Comparison of ENCODE assay signal across 5 fruit fly cellular contexts in the genomic region with DNA sequence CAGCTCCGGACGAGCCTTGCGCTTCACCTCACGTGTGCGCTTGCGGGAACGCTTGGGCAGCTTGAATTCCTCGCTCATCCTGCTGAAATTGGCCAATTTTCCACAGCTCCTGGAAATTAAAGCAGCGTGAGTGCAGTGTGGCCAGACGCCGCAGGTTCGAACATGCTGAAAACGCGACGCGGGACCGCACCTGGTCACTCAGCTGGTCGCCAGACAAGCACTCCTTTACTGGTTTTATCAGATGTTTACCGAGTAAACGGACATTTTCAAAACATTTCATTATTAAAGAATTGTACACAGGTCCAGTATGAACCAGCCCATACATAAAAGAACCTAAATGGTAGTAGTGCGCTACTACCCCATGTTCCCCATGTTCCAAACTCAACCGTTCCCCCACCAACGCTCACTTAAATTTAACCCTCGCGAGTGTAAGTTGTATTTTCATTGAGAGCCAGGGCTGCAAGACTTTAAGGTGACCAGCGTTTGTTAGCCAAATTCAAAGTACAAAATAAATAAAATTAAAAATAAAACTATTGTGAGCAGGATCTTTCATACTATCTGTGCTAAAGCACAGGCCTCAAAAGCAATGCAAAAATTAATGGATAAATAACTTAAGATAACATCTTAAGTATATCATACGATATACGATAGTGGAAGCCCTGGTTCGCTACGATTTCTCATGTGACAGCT.
TF ChIP-seq lines count a peak whose summit lies in the region.

TSS of gene JMJD6 (minus strand) at position 154 of the 690 bp plus-strand sequence.
TSS of gene CG7071 (plus strand) at position 403 of the 690 bp plus-strand sequence.
TSS of gene Muted (plus strand) at position 403 of the 690 bp plus-strand sequence.

TF ChIP-seq in whole organism, adult, 20 proteins besides CTCF, POLR2A, EP300 and RAD21 (continued from another document):
- peak; percentile 92 for TF ChIP-seq CG12768 (GFP tag; optimal IDR thresholded peaks at IDR 0.05; lab: Kevin White, UChicago)
- TF ChIP-seq Mnt (GFP tag; optimal IDR thresholded peaks at IDR 0.05; lab: Kevin White, UChicago) = peak; percentile 86
- peak; percentile 86 for TF ChIP-seq Hr96 (GFP tag; optimal IDR thresholded peaks at IDR 0.05; lab: Kevin White, UChicago)
- peak; percentile 90 for TF ChIP-seq CG7045 (GFP tag; optimal IDR thresholded peaks at IDR 0.05; lab: Kevin White, UChicago)

TF ChIP-seq in whole organism, embryonic, 481 proteins besides CTCF, POLR2A, EP300 and RAD21 (continued from another document and continues in another):
- TF ChIP-seq dmrt99B (tag; optimal IDR thresholded peaks at IDR 0.05; lab: Kevin White, UChicago) (peak; percentile 78), dimm (GFP tag; IDR thresholded peaks at IDR 0.05; lab: Robert Waterston, UW) (peak; percentile 64; the same call in 1 of the 2 replicates), CG30020 (tag; optimal IDR thresholded peaks at IDR 0.05; lab: Kevin White, UChicago) (peak; percentile 90), peb (GFP tag; IDR thresholded peaks at IDR 0.05; lab: Robert Waterston, UW) (no peak), CG10959 (GFP tag; IDR thresholded peaks at IDR 0.05; lab: Robert Waterston, UW) (peak; percentile 95), Dref (GFP tag; IDR thresholded peaks at IDR 0.05; lab: Robert Waterston, UW) (peak; percentile 43), Pdp1 (GFP tag; optimal IDR thresholded peaks at IDR 0.05; lab: Kevin White, UChicago) (peak; percentile 81 to 91), ham (GFP tag; IDR thresholded peaks at IDR 0.05; lab: Robert Waterston, UW) (peak; percentile 59; the same call in 1 of the 2 replicates), br (optimal IDR thresholded peaks at IDR 0.05; lab: Kevin White, UChicago) (no peak), MESR4 (GFP tag; optimal IDR thresholded peaks at IDR 0.05; lab: Kevin White, UChicago) (peak; percentile 76), exex (tag; optimal IDR thresholded peaks at IDR 0.05; lab: Kevin White, UChicago) (peak; percentile 77), Bdp1 (GFP tag; optimal IDR thresholded peaks at IDR 0.05; lab: Kevin White, UChicago) (peak; percentile 84), Hr51 (GFP tag; optimal IDR thresholded peaks at IDR 0.05; lab: Kevin White, UChicago) (peak; percentile 89 to 94), CG11723 (GFP tag; optimal IDR thresholded peaks at IDR 0.05; lab: Kevin White, UChicago) (peak; percentile 84), jumu (GFP tag; optimal IDR thresholded peaks at IDR 0.05; lab: Kevin White, UChicago) (peak; percentile 88), Dbx (GFP tag; IDR thresholded peaks at IDR 0.05; lab: Robert Waterston, UW) (peak; percentile 91), CG14050 (GFP tag; IDR thresholded peaks at IDR 0.05; lab: Robert Waterston, UW) (peak; percentile 85), CG1832 (GFP tag; optimal IDR thresholded peaks at IDR 0.05; lab: Kevin White, UChicago) (no peak), CG13296 (GFP tag; optimal IDR thresholded peaks at IDR 0.05; lab: Kevin White, UChicago) (peak; percentile 89), ewg (GFP tag; optimal IDR thresholded peaks at IDR 0.05; lab: Kevin White, UChicago) (peak; percentile 80), zen2 (GFP tag; IDR thresholded peaks at IDR 0.05; lab: Robert Waterston, UW; ENCODE audit: partially characterized antibody) (peak; percentile 55; the same call in 1 of the 3 replicates), sisA (GFP tag; IDR thresholded peaks at IDR 0.05; lab: Robert Waterston, UW) (peak; percentile 93), CrebB (tag; optimal IDR thresholded peaks at IDR 0.05; lab: Kevin White, UChicago) (peak; percentile 77), Xbp1 (GFP tag; optimal IDR thresholded peaks at IDR 0.05; lab: Kevin White, UChicago) (peak; percentile 96), kah (GFP tag; optimal IDR thresholded peaks at IDR 0.05; lab: Kevin White, UChicago) (peak; percentile 59), NC2β (GFP tag; optimal IDR thresholded peaks at IDR 0.05; lab: Kevin White, UChicago) (peak; percentile 84), Ets97D (GFP tag; optimal IDR thresholded peaks at IDR 0.05; lab: Kevin White, UChicago) (peak; percentile 87), CG1529 (GFP tag; optimal IDR thresholded peaks at IDR 0.05; lab: Kevin White, UChicago) (peak; percentile 76)

TF ChIP-seq in whole organism, prepupa, 60 proteins besides CTCF, POLR2A, EP300 and RAD21 (continued from another document and continues in another):
- TF ChIP-seq CG6792 (GFP tag; optimal IDR thresholded peaks at IDR 0.05; lab: Kevin White, UChicago) (peak; percentile 86), CG7368 (GFP tag; optimal IDR thresholded peaks at IDR 0.05; lab: Kevin White, UChicago) (peak; percentile 80), pdm3 (GFP tag; optimal IDR thresholded peaks at IDR 0.05; lab: Kevin White, UChicago) (peak; percentile 90), Eip78C (GFP tag; lab: Kevin White, UChicago) (peak; percentile 95), topi (GFP tag; optimal IDR thresholded peaks at IDR 0.05; lab: Kevin White, UChicago) (peak; percentile 88), CG10669 (GFP tag; optimal IDR thresholded peaks at IDR 0.05; lab: Kevin White, UChicago) (peak; percentile 76), OdsH (GFP tag; optimal IDR thresholded peaks at IDR 0.05; lab: Kevin White, UChicago) (peak; percentile 90), CG9139 (GFP tag; optimal IDR thresholded peaks at IDR 0.05; lab: Kevin White, UChicago) (no peak), CG15336 (GFP tag; IDR thresholded peaks at IDR 0.05; lab: Robert Waterston, UW) (peak; percentile 84), Sox15 (GFP tag; optimal IDR thresholded peaks at IDR 0.05; lab: Kevin White, UChicago) (peak; percentile 83), fd59A (GFP tag; optimal IDR thresholded peaks at IDR 0.05; lab: Kevin White, UChicago) (peak; percentile 63), achi (GFP tag; optimal IDR thresholded peaks at IDR 0.05; lab: Kevin White, UChicago) (peak; percentile 96), CG6276 (GFP tag; optimal IDR thresholded peaks at IDR 0.05; lab: Kevin White, UChicago) (peak; percentile 67), dac (GFP tag; optimal IDR thresholded peaks at IDR 0.05; lab: Kevin White, UChicago) (peak; percentile 72), CG11902 (GFP tag; optimal IDR thresholded peaks at IDR 0.05; lab: Kevin White, UChicago) (peak; percentile 78), Sox102F (GFP tag; optimal IDR thresholded peaks at IDR 0.05; lab: Kevin White, UChicago) (peak; percentile 79), net (GFP tag; optimal IDR thresholded peaks at IDR 0.05; lab: Kevin White, UChicago) (peak; percentile 80), CG8632 (GFP tag; optimal IDR thresholded peaks at IDR 0.05; lab: Kevin White, UChicago) (peak; percentile 75), CG31627 (GFP tag; optimal IDR thresholded peaks at IDR 0.05; lab: Kevin White, UChicago) (peak; percentile 92), esn (GFP tag; optimal IDR thresholded peaks at IDR 0.05; lab: Kevin White, UChicago) (peak; percentile 92), Hr39 (GFP tag; optimal IDR thresholded peaks at IDR 0.05; lab: Kevin White, UChicago) (peak; percentile 89), Sox14 (GFP tag; optimal IDR thresholded peaks at IDR 0.05; lab: Kevin White, UChicago) (peak; percentile 88), Eip75B (GFP tag; optimal IDR thresholded peaks at IDR 0.05; lab: Kevin White, UChicago) (peak; percentile 88), CG10631 (GFP tag; optimal IDR thresholded peaks at IDR 0.05; lab: Kevin White, UChicago) (peak; percentile 91), spab (GFP tag; optimal IDR thresholded peaks at IDR 0.05; lab: Kevin White, UChicago) (peak; percentile 47), CG34406 (GFP tag; optimal IDR thresholded peaks at IDR 0.05; lab: Kevin White, UChicago) (peak; percentile 85), svp (GFP tag; lab: Kevin White, UChicago) (peak; percentile 92), CG6163 (GFP tag; IDR thresholded peaks at IDR 0.05; lab: Robert Waterston, UW) (peak; percentile 87), Hr4 (GFP tag; optimal IDR thresholded peaks at IDR 0.05; lab: Kevin White, UChicago) (peak; percentile 92), salr (GFP tag; optimal IDR thresholded peaks at IDR 0.05; lab: Kevin White, UChicago) (peak; percentile 67 to 72), CG3032 (tag; optimal IDR thresholded peaks at IDR 0.05; lab: Kevin White, UChicago) (peak; percentile 78)

TF ChIP-seq in whole organism, pupa, 21 proteins besides CTCF, POLR2A, EP300 and RAD21 (continued from another document):
- TF ChIP-seq CG9948 (tag; optimal IDR thresholded peaks at IDR 0.05; lab: Kevin White, UChicago) (peak; percentile 74), EcR (GFP tag; optimal IDR thresholded peaks at IDR 0.05; lab: Kevin White, UChicago) (no peak), D1 (tag; optimal IDR thresholded peaks at IDR 0.05; lab: Kevin White, UChicago) (no peak)

TF ChIP-seq in whole organism, wandering third instar larva, 38 proteins besides CTCF, POLR2A, EP300 and RAD21 (continued from another document):
- TF ChIP-seq dsf (GFP tag; optimal IDR thresholded peaks at IDR 0.05; lab: Kevin White, UChicago; ENCODE audit: borderline replicate concordance) = peak; percentile 92
- peak; percentile 92 for TF ChIP-seq rgr (GFP tag; optimal IDR thresholded peaks at IDR 0.05; lab: Kevin White, UChicago)
- peak; percentile 92 for TF ChIP-seq ey (GFP tag; optimal IDR thresholded peaks at IDR 0.05; lab: Kevin White, UChicago)
- peak; percentile 89 for TF ChIP-seq Sp1 (GFP tag; optimal IDR thresholded peaks at IDR 0.05; lab: Kevin White, UChicago)
- peak; percentile 71 for TF ChIP-seq sage (GFP tag; optimal IDR thresholded peaks at IDR 0.05; lab: Kevin White, UChicago)
- peak; percentile 91 for TF ChIP-seq CG9705 (GFP tag; optimal IDR thresholded peaks at IDR 0.05; lab: Kevin White, UChicago)
- peak in 1 of 2 experiments; percentile 96 for TF ChIP-seq foxo (GFP tag; optimal IDR thresholded peaks at IDR 0.05; lab: Kevin White, UChicago)
- TF ChIP-seq h (GFP tag; optimal IDR thresholded peaks at IDR 0.05; lab: Kevin White, UChicago) = peak; percentile 94
- peak; percentile 64 for TF ChIP-seq CG32264 (GFP tag; optimal IDR thresholded peaks at IDR 0.05; lab: Kevin White, UChicago)
- TF ChIP-seq brk (GFP tag; optimal IDR thresholded peaks at IDR 0.05; lab: Kevin White, UChicago) = peak; percentile 94
- TF ChIP-seq jim (GFP tag; optimal IDR thresholded peaks at IDR 0.05; lab: Kevin White, UChicago) = no peak
- peak; percentile 94 for TF ChIP-seq br (GFP tag; optimal IDR thresholded peaks at IDR 0.05; lab: Kevin White, UChicago)
